Fruit fly (Drosophila melanogaster): Measurements from ENCODE around the gene Myb.

DNA sequence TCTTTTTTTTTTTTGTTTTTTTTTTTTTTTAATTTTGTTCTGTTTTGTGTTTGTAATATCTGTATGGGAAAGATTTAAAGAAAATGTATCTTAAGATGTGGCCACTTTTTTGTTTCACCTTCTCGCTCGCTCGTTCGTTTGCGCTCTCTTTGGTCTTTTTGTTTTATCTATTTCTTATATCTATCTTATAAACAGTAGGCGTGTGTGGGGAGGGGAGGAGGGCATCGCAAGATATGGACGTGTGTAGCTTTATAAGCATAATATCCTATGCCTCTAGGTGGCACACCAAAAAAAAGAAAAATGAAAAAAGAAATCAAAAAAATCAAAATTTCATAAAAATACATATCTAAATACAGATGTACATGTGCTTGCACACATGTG lies 45.0 kb downstream of the Myb start:
- no peak for TF ChIP-seq lola (GFP tag; optimal IDR thresholded peaks at IDR 0.05)
- no peak for TF ChIP-seq Myc (optimal IDR thresholded peaks at IDR 0.05)
- no peak for TF ChIP-seq h (GFP tag; optimal IDR thresholded peaks at IDR 0.05)
- TF ChIP-seq fru (GFP tag; optimal IDR thresholded peaks at IDR 0.05) = no peak
- TF ChIP-seq Jra (GFP tag; optimal IDR thresholded peaks at IDR 0.05) = no peak
- no peak for TF ChIP-seq Hr78 (GFP tag; optimal IDR thresholded peaks at IDR 0.05)
- TF ChIP-seq Dif (GFP tag; optimal IDR thresholded peaks at IDR 0.05; ENCODE audit: partially characterized antibody) = no peak
- TF ChIP-seq sv (GFP tag; optimal IDR thresholded peaks at IDR 0.05) = no peak
- no peak for TF ChIP-seq pan (optimal IDR thresholded peaks at IDR 0.05)
- no peak for TF ChIP-seq Mio (GFP tag; optimal IDR thresholded peaks at IDR 0.05)
- TF ChIP-seq dl (GFP tag; optimal IDR thresholded peaks at IDR 0.05; ENCODE audit: insufficient read depth in 1 of 2, partially characterized antibody in 2 of 2) = no peak
- no peak for TF ChIP-seq Hr83 (GFP tag; optimal IDR thresholded peaks at IDR 0.05; ENCODE audit: poor library complexity, severe bottlenecking)

Data from whole organism, wandering third instar larva.